Worm (Caenorhabditis elegans) whole organism, L1 larva: ENCODE results near the gene bath-39.

Experiments used
- F16B12.6 ChIP-seq: fragments of 150-350 bp; optimal IDR thresholded peaks from 2 replicates; lab custom pipeline; 2014; ENCODE audit warnings: missing biosample characterization, missing genetic modification characterization
- Y116A8C.19 ChIP-seq: sonication (generic microtip); optimal IDR thresholded peaks from 2 replicates; lab custom pipeline; 2016; ENCODE audit warnings: missing compliant biosample characterization, missing genetic modification characterization, borderline replicate concordance
- aha-1 ChIP-seq: fragments of 150-350 bp; optimal IDR thresholded peaks from 2 replicates; lab custom pipeline; 2014; ENCODE audit warnings: missing biosample characterization, missing genetic modification characterization
- blmp-1 ChIP-seq: fragments of 150-350 bp; optimal IDR thresholded peaks from 2 replicates; lab custom pipeline; 2014; ENCODE audit warnings: missing biosample characterization, missing genetic modification characterization
- ceh-8 ChIP-seq: fragments of 200-800 bp; sonication (Bioruptor generic); optimal IDR thresholded peaks from 2 replicates; lab custom pipeline; 2018; ENCODE audit warnings: mild to moderate bottlenecking, missing genetic modification characterization, moderate library complexity, missing compliant biosample characterization
- ceh-90 ChIP-seq: sonication (generic microtip); optimal IDR thresholded peaks from 2 replicates; lab custom pipeline; 2016; ENCODE audit warnings: missing genetic modification characterization, missing compliant biosample characterization
- ces-1 ChIP-seq: fragments of 150-350 bp; optimal IDR thresholded peaks from 2 replicates; lab custom pipeline; 2014; ENCODE audit warnings: missing biosample characterization, missing genetic modification reagents, missing genetic modification characterization
- dsc-1 ChIP-seq: sonication (generic microtip); optimal IDR thresholded peaks from 2 replicates; lab custom pipeline; 2016; ENCODE audit warnings: mild to moderate bottlenecking, missing genetic modification characterization, missing compliant biosample characterization
- efl-1 ChIP-seq, 4 experiments: fragments of 150-350 bp; optimal IDR thresholded peaks in 3 of 4; peaks in 1 of 4; 1 replicate in 1 of 4; 2 replicates in 3 of 4; lab custom pipeline; 2014; ENCODE audit warnings: missing biosample characterization in 2 of 4, missing genetic modification characterization in 2 of 4, missing genetic modification reagents in 2 of 4
- egl-27 ChIP-seq, 2 experiments: fragments of 150-350 bp in 1 of 2; sonication (generic microtip); optimal IDR thresholded peaks; 3 replicates each; lab custom pipeline; 2017 to 2018; ENCODE audit warnings: missing biosample characterization in 2 of 2, missing genetic modification characterization in 2 of 2, missing genetic modification reagents in 2 of 2
- elt-2 ChIP-seq: sonication (generic microtip); optimal IDR thresholded peaks from 2 replicates; lab custom pipeline; 2016; ENCODE audit warnings: missing genetic modification characterization, mild to moderate bottlenecking, inconsistent platforms, missing compliant biosample characterization, missing genetic modification reagents
- elt-3 ChIP-seq, 6 experiments: fragments of 150-350 bp in 1 of 6; sonication (generic microtip); optimal IDR thresholded peaks; 2 replicates each; lab custom pipeline; 2017 to 2018; ENCODE audit warnings: missing biosample characterization in 6 of 6, missing genetic modification characterization in 6 of 6, inconsistent platforms in 1 of 6
- fkh-10 ChIP-seq: sonication (generic microtip); optimal IDR thresholded peaks from 2 replicates; lab custom pipeline; 2017; ENCODE audit warnings: missing biosample characterization, missing genetic modification reagents, missing genetic modification characterization
- fkh-8 ChIP-seq: sonication (generic microtip); optimal IDR thresholded peaks from 2 replicates; lab custom pipeline; 2016; ENCODE audit warnings: mild to moderate bottlenecking, missing genetic modification characterization, missing compliant biosample characterization
- grh-1 ChIP-seq: fragments of 200-800 bp; sonication (Bioruptor generic); IDR thresholded peaks from 2 replicates; pipeline ENCODE4 v1.3.6; 2022; ENCODE audit warnings: missing genetic modification reagents, missing genetic modification characterization, missing compliant biosample characterization
- irx-1 ChIP-seq: sonication (generic microtip); optimal IDR thresholded peaks from 2 replicates; lab custom pipeline; 2016; ENCODE audit warnings: missing genetic modification characterization, missing compliant biosample characterization
- isw-1 ChIP-seq: fragments of 200-800 bp; sonication (Bioruptor generic); IDR thresholded peaks from 2 replicates; pipeline ENCODE4 v1.3.6; 2022; ENCODE audit warnings: missing genetic modification characterization, missing compliant biosample characterization
- jun-1 ChIP-seq: fragments of 150-350 bp; optimal IDR thresholded peaks from 2 replicates; lab custom pipeline; 2014; ENCODE audit warnings: missing biosample characterization, missing genetic modification reagents, missing genetic modification characterization
- lin-13 ChIP-seq: fragments of 150-350 bp; optimal IDR thresholded peaks from 2 replicates; lab custom pipeline; 2014; ENCODE audit warnings: missing biosample characterization, missing genetic modification reagents, missing genetic modification characterization
- lin-14 ChIP-seq: fragments of 200-800 bp; sonication (Bioruptor generic); optimal IDR thresholded peaks from 2 replicates; lab custom pipeline; 2018; ENCODE audit warnings: mild to moderate bottlenecking, missing genetic modification characterization, moderate library complexity, missing compliant biosample characterization
- lsy-2 ChIP-seq, 2 experiments: fragments of 150-350 bp; optimal IDR thresholded peaks; 2 replicates each; lab custom pipeline; 2014; ENCODE audit warnings: missing biosample characterization in 2 of 2, missing genetic modification characterization in 2 of 2
- mdl-1 ChIP-seq, 2 experiments: fragments of 150-350 bp; optimal IDR thresholded peaks; 2 replicates each; lab custom pipeline; 2014 to 2017; ENCODE audit warnings: missing biosample characterization in 2 of 2, missing genetic modification characterization in 2 of 2, inconsistent platforms in 1 of 2
- nhr-12 ChIP-seq: sonication (generic microtip); optimal IDR thresholded peaks from 2 replicates; lab custom pipeline; 2017; ENCODE audit warnings: missing biosample characterization, missing genetic modification characterization
- nhr-19 ChIP-seq: fragments of 200-800 bp; sonication (Bioruptor generic); conservative IDR thresholded peaks from 2 replicates; pipeline ENCODE4 v1.3.6; 2022; ENCODE audit warnings: missing genetic modification characterization, missing compliant biosample characterization
- nhr-20 ChIP-seq: sonication (generic microtip); optimal IDR thresholded peaks from 2 replicates; lab custom pipeline; 2016; ENCODE audit warnings: mild to moderate bottlenecking, missing genetic modification characterization, missing compliant biosample characterization
- nhr-28 ChIP-seq: fragments of 150-350 bp; optimal IDR thresholded peaks from 2 replicates; lab custom pipeline; 2014; ENCODE audit warnings: missing biosample characterization, missing genetic modification characterization
- nhr-71 ChIP-seq: sonication (generic microtip); optimal IDR thresholded peaks from 2 replicates; lab custom pipeline; 2016; ENCODE audit warnings: mild to moderate bottlenecking, missing genetic modification characterization, moderate library complexity, missing compliant biosample characterization
- nhr-85 ChIP-seq: sonication (generic microtip); peaks from one replicate; lab custom pipeline; 2016; ENCODE audit warnings: missing genetic modification characterization, inconsistent platforms, missing compliant biosample characterization
- pax-3 ChIP-seq: fragments of 200-800 bp; sonication (Bioruptor generic); optimal IDR thresholded peaks from 2 replicates; lab custom pipeline; 2018; ENCODE audit warnings: mild to moderate bottlenecking, missing genetic modification characterization, moderate library complexity, missing compliant biosample characterization
- rnt-1 ChIP-seq: sonication (generic microtip); optimal IDR thresholded peaks from 2 replicates; lab custom pipeline; 2016; ENCODE audit warnings: mild to moderate bottlenecking, missing genetic modification characterization, moderate library complexity, missing compliant biosample characterization
- skn-1 ChIP-seq: fragments of 150-350 bp; optimal IDR thresholded peaks from 2 replicates; lab custom pipeline; 2014; ENCODE audit warnings: missing biosample characterization, missing genetic modification characterization
- sox-4 ChIP-seq: sonication (generic microtip); optimal IDR thresholded peaks from 2 replicates; lab custom pipeline; 2016; ENCODE audit warnings: missing genetic modification characterization, missing compliant biosample characterization
- tlp-1 ChIP-seq: fragments of 150-350 bp; optimal IDR thresholded peaks from 2 replicates; lab custom pipeline; 2014; ENCODE audit warnings: missing biosample characterization, missing genetic modification characterization
- unc-130 ChIP-seq: fragments of 150-350 bp; optimal IDR thresholded peaks from 2 replicates; lab custom pipeline; 2017; ENCODE audit warnings: missing biosample characterization, missing genetic modification characterization, inconsistent platforms
- unc-30 ChIP-seq: sonication (generic microtip); optimal IDR thresholded peaks from 2 replicates; lab custom pipeline; 2017; ENCODE audit warnings: missing biosample characterization, missing genetic modification characterization
- unc-86 ChIP-seq: sonication (generic microtip); optimal IDR thresholded peaks from 2 replicates; lab custom pipeline; 2016; ENCODE audit warnings: missing genetic modification characterization, missing compliant biosample characterization
- vab-15 ChIP-seq: sonication (generic microtip); optimal IDR thresholded peaks from 2 replicates; lab custom pipeline; 2017; ENCODE audit warnings: missing genotype, mild to moderate bottlenecking, missing genetic modification characterization, missing compliant biosample characterization
- xbp-1 ChIP-seq: sonication (generic microtip); optimal IDR thresholded peaks from 2 replicates; lab custom pipeline; 2016; ENCODE audit warnings: missing genetic modification characterization, missing compliant biosample characterization
- zag-1 ChIP-seq: fragments of 150-350 bp; optimal IDR thresholded peaks from 2 replicates; lab custom pipeline; 2014; ENCODE audit warnings: missing biosample characterization, missing genetic modification characterization
- zip-4 ChIP-seq: fragments of 200-800 bp; sonication (Bioruptor generic); optimal IDR thresholded peaks from 2 replicates; lab custom pipeline; 2018; ENCODE audit warnings: mild to moderate bottlenecking, missing genetic modification characterization, moderate library complexity, missing compliant biosample characterization

bath-39 gene

ce11 chrV:13473467-13473866 is 14.2 kb downstream of the bath-39 start, which contains the start of gene T10G3.1 (continued):
- TF ChIP-seq rnt-1 (tag; lab: Kevin White, UChicago) (peak; percentile 75), nhr-12 (tag; lab: Kevin White, UChicago) (no peak), dsc-1 (tag; lab: Kevin White, UChicago) (no peak), F16B12.6 (tag; lab: Kevin White, UChicago) (no peak), irx-1 (tag; lab: Kevin White, UChicago) (no peak), aha-1 (tag; lab: Kevin White, UChicago) (no peak), Y116A8C.19 (tag; lab: Kevin White, UChicago) (no peak)

DNA sequence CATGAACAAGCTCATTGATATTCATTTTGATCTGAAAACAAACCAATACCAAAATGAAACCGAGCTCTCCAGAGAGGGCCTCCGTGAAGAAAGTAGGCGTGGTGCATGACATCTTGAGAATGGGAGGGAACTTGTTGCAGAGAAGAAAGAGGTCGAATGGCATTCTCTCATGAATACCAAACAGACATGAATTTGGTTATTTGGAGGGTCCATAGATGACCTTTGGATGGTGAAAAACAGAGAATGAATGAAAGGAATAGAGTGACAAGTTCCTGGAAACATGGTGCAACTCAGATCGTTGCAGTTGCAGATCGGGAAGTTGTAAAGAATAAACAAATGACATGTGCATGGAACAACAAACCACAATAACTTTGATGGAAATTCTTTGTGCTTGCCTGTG is 17.1 kb downstream of the bath-39 start, which contains the start of gene T10G3.8:
TSS of gene T10G3.8 (minus strand) at position 101 of the 400 bp plus-strand sequence.
- TF ChIP-seq efl-1 (optimal IDR thresholded peaks at IDR 0.05; lab: Kevin White, UChicago) (no peak), efl-1 (GFP tag; optimal IDR thresholded peaks at IDR 0.05 in 1 of 2; lab: Kevin White, UChicago) (peak in 1 of 2 experiments; percentile 66), nhr-28 (tag; lab: Kevin White, UChicago) (no peak)

DNA sequence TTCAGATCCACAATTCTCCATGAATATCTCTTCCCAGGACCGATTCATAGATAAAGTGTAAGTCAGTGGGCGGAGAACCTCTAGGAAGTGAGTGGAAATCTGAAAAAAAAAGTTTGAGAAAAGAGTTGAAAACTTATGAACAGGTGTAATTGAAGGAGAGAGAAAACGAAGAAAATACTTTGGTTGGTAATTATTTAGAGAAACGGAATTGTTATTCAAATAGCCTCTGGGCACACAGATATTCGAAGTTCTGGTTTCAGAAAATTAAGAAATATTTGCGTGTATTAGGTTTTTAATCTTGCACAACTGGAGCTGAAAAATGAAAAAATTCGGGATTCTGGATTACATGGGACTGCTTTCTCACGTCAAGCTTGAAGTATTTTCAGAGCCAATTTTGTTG is 20.5 kb downstream of the bath-39 start, which contains the start of gene T10G3.2:
TSS of gene T10G3.2 (minus strand) at position 101 of the 400 bp plus-strand sequence.
- no peak for TF ChIP-seq ceh-8 (GFP tag; lab: Kevin White, UChicago)
- no peak for TF ChIP-seq zag-1 (tag; lab: Kevin White, UChicago)
- TF ChIP-seq pax-3 = no peak
- TF ChIP-seq egl-27 (tag; optimal IDR thresholded peaks at IDR 0.05; lab: Kevin White, UChicago) = no peak
- no peak for TF ChIP-seq ces-1 (GFP tag; lab: Kevin White, UChicago)
- TF ChIP-seq mdl-1 (tag; optimal IDR thresholded peaks at IDR 0.05; lab: Kevin White, UChicago) = no peak
- TF ChIP-seq elt-2 (tag; lab: Kevin White, UChicago) = no peak
- TF ChIP-seq zip-4 (GFP tag; lab: Kevin White, UChicago) = no peak
- no peak for TF ChIP-seq lin-13 (GFP tag; lab: Kevin White, UChicago)

ce11 chrV:13484339-13484738 is 25.1 kb downstream of the bath-39 start, which contains the start of gene T10G3.4:
T10G3.4 (minus strand) TSS chrV:13484439.
- TF ChIP-seq nhr-71 (tag; lab: Kevin White, UChicago) = peak; percentile 8
- peak; percentile 7 for TF ChIP-seq fkh-8
- no peak for TF ChIP-seq dsc-1 (tag; lab: Kevin White, UChicago)
- TF ChIP-seq ceh-90 (tag; lab: Kevin White, UChicago) = no peak
- TF ChIP-seq nhr-19 (GFP tag; lab: Robert Waterston, UW) = no peak
- TF ChIP-seq sox-4 (tag; lab: Kevin White, UChicago) = no peak

- TF ChIP-seq jun-1 (tag; lab: Kevin White, UChicago) (no peak), fkh-10 (GFP tag; lab: Kevin White, UChicago) (no peak), nhr-71 (tag; lab: Kevin White, UChicago) (peak; percentile 42), zag-1 (tag; lab: Kevin White, UChicago) (no peak), vab-15 (tag; lab: Kevin White, UChicago) (no peak), isw-1 (GFP tag; lab: Robert Waterston, UW) (no peak), sox-4 (tag; lab: Kevin White, UChicago) (peak; percentile 69), fkh-8 (peak; percentile 57)
Observed at ce11 chrV:13485732-13486131, 26.5 kb downstream of the bath-39 start.

- TF ChIP-seq lin-14 (peak; percentile 37), nhr-20 (tag; lab: Kevin White, UChicago) (peak; percentile 40), tlp-1 (tag; lab: Kevin White, UChicago) (no peak), unc-130 (tag; lab: Kevin White, UChicago) (peak; percentile 31), grh-1 (GFP tag; lab: Robert Waterston, UW) (peak; percentile 61; the same call in 1 of the 2 replicates), blmp-1 (tag; lab: Kevin White, UChicago) (peak; percentile 34), efl-1 (optimal IDR thresholded peaks at IDR 0.05; lab: Kevin White, UChicago) (no peak), efl-1 (GFP tag; optimal IDR thresholded peaks at IDR 0.05 in 1 of 2; lab: Kevin White, UChicago) (peak in 1 of 2 experiments; percentile 3), egl-27 (tag; optimal IDR thresholded peaks at IDR 0.05; lab: Kevin White, UChicago) (no peak), nhr-19 (GFP tag; lab: Robert Waterston, UW) (0 out of 2 replicates have a peak, but pooled peaks have one; percentile 14), skn-1 (tag; lab: Kevin White, UChicago) (no peak), elt-3 (tag; optimal IDR thresholded peaks at IDR 0.05; lab: Kevin White, UChicago) (peak in 1 of 6 experiments; percentile 63), fkh-10 (GFP tag; lab: Kevin White, UChicago) (no peak), xbp-1 (no peak), unc-86 (no peak), nhr-71 (tag; lab: Kevin White, UChicago) (peak; percentile 4), unc-30 (tag; lab: Kevin White, UChicago) (no peak), nhr-85 (tag; lab: Kevin White, UChicago) (peak; percentile 85), lsy-2 (tag; optimal IDR thresholded peaks at IDR 0.05; lab: Kevin White, UChicago) (peak in 1 of 2 experiments; percentile 30)
Observed at ce11 chrV:13488297-13488803, 29.1 kb downstream of the bath-39 start.
